Fruit fly (Drosophila melanogaster) whole organism, embryonic: ENCODE measurements around the gene GXIVsPLA2.

Experiments
- CG12299 ChIP-seq: fragments of 200-800 bp; sonication (Bioruptor generic); optimal IDR thresholded peaks from 2 replicates; lab custom pipeline; 2018; ENCODE audit warnings: missing biosample characterization, mild to moderate bottlenecking, missing genetic modification characterization
- CG12942 ChIP-seq: fragments of 200-800 bp; sonication (Bioruptor generic); optimal IDR thresholded peaks from 3 replicates; lab custom pipeline; 2016; ENCODE audit warnings: missing biosample characterization, missing genetic modification characterization
- CG17385 ChIP-seq: fragments of 200-800 bp; sonication (Bioruptor generic); optimal IDR thresholded peaks from 3 replicates; lab custom pipeline; 2018; ENCODE audit warnings: missing biosample characterization, mild to moderate bottlenecking, missing genetic modification characterization
- CG1832 ChIP-seq: fragments of 200-800 bp; sonication (Bioruptor generic); optimal IDR thresholded peaks from 2 replicates; lab custom pipeline; 2017; ENCODE audit warnings: missing biosample characterization, mild to moderate bottlenecking, missing genetic modification characterization, inconsistent platforms
- CG4404 ChIP-seq: fragments of 200-800 bp; sonication (Bioruptor generic); IDR thresholded peaks from 2 replicates; pipeline ENCODE4 v1.3.6; 2022; ENCODE audit warnings: missing biosample characterization, missing genetic modification characterization
- CG6175 ChIP-seq: fragments of 200-800 bp; sonication (Bioruptor generic); IDR thresholded peaks from 3 replicates; pipeline ENCODE4 v1.3.6; 2022; ENCODE audit warnings: missing biosample characterization, missing genetic modification characterization
- CG6854 ChIP-seq: fragments of 200-800 bp; sonication (Bioruptor generic); optimal IDR thresholded peaks from 3 replicates; lab custom pipeline; 2017; ENCODE audit warnings: missing biosample characterization, mild to moderate bottlenecking, missing genetic modification characterization
- CG7357 ChIP-seq: fragments of 200-800 bp; sonication (Bioruptor generic); IDR thresholded peaks from 3 replicates; pipeline ENCODE4 v1.3.6; 2022; ENCODE audit warnings: missing biosample characterization, missing genetic modification characterization
- CG7745 ChIP-seq: fragments of 200-800 bp; sonication (Bioruptor generic); optimal IDR thresholded peaks from 2 replicates; lab custom pipeline; 2018; ENCODE audit warnings: missing biosample characterization, mild to moderate bottlenecking, missing genetic modification characterization, moderate library complexity
- CG8089 ChIP-seq: fragments of 200-800 bp; sonication (Bioruptor generic); optimal IDR thresholded peaks from 3 replicates; lab custom pipeline; 2016; ENCODE audit warnings: missing biosample characterization, missing genetic modification characterization
- CG9609 ChIP-seq: fragments of 200-800 bp; sonication (Bioruptor generic); optimal IDR thresholded peaks from 3 replicates; lab custom pipeline; 2016; ENCODE audit warnings: missing biosample characterization, missing genetic modification characterization
- CG9817 ChIP-seq: fragments of 200-800 bp; sonication (Bioruptor generic); optimal IDR thresholded peaks from 2 replicates; lab custom pipeline; 2018; ENCODE audit warnings: missing biosample characterization, mild to moderate bottlenecking, missing genetic modification characterization, moderate library complexity
- CTCF ChIP-seq: fragments of 200-800 bp; sonication (Bioruptor generic); optimal IDR thresholded peaks from 2 replicates; lab custom pipeline; 2017; ENCODE audit warnings: missing biosample characterization, mild to moderate bottlenecking, missing genetic modification characterization, moderate library complexity
- Camta ChIP-seq: fragments of 200-800 bp; sonication (Bioruptor generic); optimal IDR thresholded peaks from 2 replicates; lab custom pipeline; 2016; ENCODE audit warnings: missing biosample characterization, missing genetic modification characterization
- CoRest ChIP-seq: fragments of 200-800 bp; sonication (Bioruptor generic); optimal IDR thresholded peaks from 3 replicates; lab custom pipeline; 2018; ENCODE audit warnings: missing biosample characterization, mild to moderate bottlenecking, missing genetic modification characterization, moderate library complexity
- Dek ChIP-seq: fragments of 200-800 bp; sonication (Bioruptor generic); optimal IDR thresholded peaks from 3 replicates; lab custom pipeline; 2019; ENCODE audit warnings: missing biosample characterization, mild to moderate bottlenecking, missing genetic modification characterization, moderate library complexity
- H15 ChIP-seq: fragments of 200-800 bp; sonication (Bioruptor generic); IDR thresholded peaks from 3 replicates; pipeline ENCODE4 v1.3.6; 2022; ENCODE audit warnings: missing biosample characterization, missing genetic modification characterization
- HLH54F ChIP-seq: fragments of 200-800 bp; sonication (Bioruptor generic); optimal IDR thresholded peaks from 3 replicates; lab custom pipeline; 2016; ENCODE audit warnings: missing biosample characterization, missing genetic modification characterization
- HLHmδ ChIP-seq: fragments of 200-800 bp; sonication (Bioruptor generic); optimal IDR thresholded peaks from 2 replicates; lab custom pipeline; 2018; ENCODE audit warnings: missing biosample characterization, mild to moderate bottlenecking, missing genetic modification characterization, moderate library complexity
- MESR4 ChIP-seq: fragments of 200-800 bp; sonication (Bioruptor generic); optimal IDR thresholded peaks from 2 replicates; lab custom pipeline; 2018; ENCODE audit warnings: missing biosample characterization, mild to moderate bottlenecking, missing genetic modification characterization, moderate library complexity
- Mad ChIP-seq: fragments of 200-800 bp; sonication (Bioruptor generic); optimal IDR thresholded peaks from 2 replicates; lab custom pipeline; 2016; ENCODE audit warnings: missing biosample characterization, missing genetic modification characterization
- Meics ChIP-seq: fragments of 200-800 bp; sonication (Bioruptor generic); optimal IDR thresholded peaks from 2 replicates; lab custom pipeline; 2017; ENCODE audit warnings: missing biosample characterization, mild to moderate bottlenecking, missing genetic modification characterization
- Opbp ChIP-seq: fragments of 200-800 bp; sonication (Bioruptor generic); IDR thresholded peaks from 3 replicates; pipeline ENCODE4 v1.3.6; 2022; ENCODE audit warnings: missing biosample characterization, missing genetic modification characterization; ENCODE audit not compliant: partially characterized antibody
- Optix ChIP-seq: fragments of 200-800 bp; sonication (Bioruptor generic); IDR thresholded peaks from 3 replicates; pipeline ENCODE4 v1.3.6; 2022; ENCODE audit warnings: missing biosample characterization, missing genetic modification characterization
- Pdp1 ChIP-seq, 2 experiments: fragments of 200-800 bp; sonication (Bioruptor generic); optimal IDR thresholded peaks; 3 replicates each; lab custom pipeline; 2016; ENCODE audit warnings: missing biosample characterization in 2 of 2, missing genetic modification characterization in 2 of 2, mild to moderate bottlenecking in 1 of 2, moderate library complexity in 1 of 2
- Side ChIP-seq: fragments of 200-800 bp; sonication (Bioruptor generic); optimal IDR thresholded peaks from 2 replicates; lab custom pipeline; 2016; ENCODE audit warnings: missing biosample characterization, missing genetic modification characterization
- Ssrp ChIP-seq: fragments of 200-800 bp; sonication (Bioruptor generic); optimal IDR thresholded peaks from 2 replicates; lab custom pipeline; 2018; ENCODE audit warnings: missing biosample characterization, mild to moderate bottlenecking, missing genetic modification characterization, moderate library complexity
- TFAM ChIP-seq: fragments of 200-800 bp; sonication (Bioruptor generic); optimal IDR thresholded peaks from 2 replicates; lab custom pipeline; 2017; ENCODE audit warnings: missing biosample characterization, missing genetic modification characterization, inconsistent platforms
- YL-1 ChIP-seq: fragments of 200-800 bp; sonication (Bioruptor generic); optimal IDR thresholded peaks from 3 replicates; lab custom pipeline; 2017; ENCODE audit warnings: missing biosample characterization, mild to moderate bottlenecking, missing genetic modification characterization
- amos ChIP-seq: fragments of 200-800 bp; sonication (Bioruptor generic); IDR thresholded peaks from 2 replicates; pipeline ENCODE4 v1.3.6; 2022; ENCODE audit warnings: missing biosample characterization, missing genetic modification characterization; ENCODE audit not compliant: partially characterized antibody
- ara ChIP-seq: fragments of 200-800 bp; sonication (Bioruptor generic); IDR thresholded peaks from 2 replicates; pipeline ENCODE4 v1.3.6; 2022; ENCODE audit warnings: missing biosample characterization, missing genetic modification characterization
- dimm ChIP-seq: fragments of 200-800 bp; sonication (Bioruptor generic); IDR thresholded peaks from 2 replicates; pipeline ENCODE4 v1.3.6; 2022; ENCODE audit warnings: missing biosample characterization, missing genetic modification characterization
- dysf ChIP-seq: fragments of 200-800 bp; sonication (Bioruptor generic); IDR thresholded peaks from 3 replicates; pipeline ENCODE4 v1.3.6; 2022; ENCODE audit warnings: missing biosample characterization, missing genetic modification characterization
- eve ChIP-seq, 2 experiments: fragments of >200 bp; optimal IDR thresholded peaks; 2 replicates each; lab custom pipeline; 2017; ENCODE audit warnings: missing biosample characterization in 2 of 2, missing genetic modification characterization in 2 of 2
- fd96Cb ChIP-seq: fragments of 200-800 bp; sonication (Bioruptor generic); optimal IDR thresholded peaks from 2 replicates; lab custom pipeline; 2018; ENCODE audit warnings: missing biosample characterization, mild to moderate bottlenecking, missing genetic modification characterization, moderate library complexity
- fru ChIP-seq: fragments of >200 bp; optimal IDR thresholded peaks from 2 replicates; lab custom pipeline; 2017
- fu2 ChIP-seq: fragments of 200-800 bp; sonication (Bioruptor generic); optimal IDR thresholded peaks from 2 replicates; lab custom pipeline; 2016; ENCODE audit warnings: missing biosample characterization, missing genetic modification characterization
- kni ChIP-seq: fragments of 200-800 bp; sonication (Bioruptor generic); optimal IDR thresholded peaks from 3 replicates; lab custom pipeline; 2017; ENCODE audit warnings: mild to moderate bottlenecking, missing biosample characterization, missing genetic modification reagents, missing genetic modification characterization
- nerfin-2 ChIP-seq: fragments of 200-800 bp; sonication (Bioruptor generic); IDR thresholded peaks from 2 replicates; pipeline ENCODE4 v1.3.6; 2022; ENCODE audit warnings: missing biosample characterization, missing genetic modification characterization; ENCODE audit not compliant: partially characterized antibody
- nom ChIP-seq: fragments of 200-800 bp; sonication (Bioruptor generic); optimal IDR thresholded peaks from 2 replicates; lab custom pipeline; 2017; ENCODE audit warnings: missing biosample characterization, missing genetic modification characterization, mild to moderate bottlenecking, moderate library complexity, missing genetic modification reagents
- pfk ChIP-seq: fragments of 200-800 bp; sonication (Bioruptor generic); optimal IDR thresholded peaks from 2 replicates; lab custom pipeline; 2018; ENCODE audit warnings: missing biosample characterization, mild to moderate bottlenecking, missing genetic modification characterization, moderate library complexity
- pros ChIP-seq: fragments of 200-800 bp; sonication (Bioruptor generic); optimal IDR thresholded peaks from 3 replicates; lab custom pipeline; 2019; ENCODE audit warnings: missing biosample characterization, mild to moderate bottlenecking, missing genetic modification characterization, moderate library complexity
- repo ChIP-seq: fragments of 200-800 bp; sonication (Bioruptor generic); optimal IDR thresholded peaks from 2 replicates; lab custom pipeline; 2016; ENCODE audit warnings: missing biosample characterization, missing genetic modification characterization
- ro ChIP-seq: fragments of 200-800 bp; sonication (Bioruptor generic); IDR thresholded peaks from 2 replicates; pipeline ENCODE4 v1.3.6; 2022; ENCODE audit warnings: missing biosample characterization, missing genetic modification characterization
- sens-2 ChIP-seq: fragments of 200-800 bp; sonication (Bioruptor generic); IDR thresholded peaks from 2 replicates; pipeline ENCODE4 v1.3.6; 2022; ENCODE audit warnings: missing biosample characterization, missing genetic modification characterization
- sisA ChIP-seq: fragments of 200-800 bp; sonication (Bioruptor generic); IDR thresholded peaks from 2 replicates; pipeline ENCODE4 v1.3.6; 2022; ENCODE audit warnings: missing biosample characterization, missing genetic modification characterization
- tna ChIP-seq: fragments of 200-800 bp; sonication (Bioruptor generic); IDR thresholded peaks from 2 replicates; pipeline ENCODE4 v1.3.6; 2022; ENCODE audit warnings: missing biosample characterization, missing genetic modification characterization; ENCODE audit not compliant: partially characterized antibody
- usp ChIP-seq: fragments of >200 bp; optimal IDR thresholded peaks from 2 replicates; lab custom pipeline; 2017; ENCODE audit warnings: missing biosample characterization, missing genetic modification characterization
- wor ChIP-seq: fragments of 200-800 bp; sonication (Bioruptor generic); IDR thresholded peaks from 2 replicates; pipeline ENCODE4 v1.3.6; 2022; ENCODE audit warnings: missing biosample characterization, missing genetic modification characterization
- yki ChIP-seq: fragments of >200 bp; optimal IDR thresholded peaks from 3 replicates; lab custom pipeline; 2018
- zfh1 ChIP-seq: fragments of 200-800 bp; sonication (Bioruptor generic); IDR thresholded peaks from 3 replicates; pipeline ENCODE4 v1.3.6; 2022; ENCODE audit warnings: missing biosample characterization, missing genetic modification characterization
- zfh2 ChIP-seq: fragments of 200-800 bp; sonication (Bioruptor generic); optimal IDR thresholded peaks from 2 replicates; lab custom pipeline; 2016; ENCODE audit warnings: missing biosample characterization, missing genetic modification characterization

Gene GXIVsPLA2

dm6 chr3L:15958612-15959315, 3.9 kb downstream of the GXIVsPLA2 start, which contains the start of gene CG17032 (continued):
- no peak for TF ChIP-seq fd96Cb (tag; lab: Kevin White, UChicago)
- TF ChIP-seq CG7745 (tag; lab: Kevin White, UChicago): no peak
- no peak for TF ChIP-seq CG7357
- no peak for TF ChIP-seq YL-1 (GFP tag; lab: Kevin White, UChicago)
- TF ChIP-seq Meics (GFP tag; lab: Kevin White, UChicago): no peak
- TF ChIP-seq CG6854 (GFP tag; lab: Kevin White, UChicago): no peak
- no peak for TF ChIP-seq pfk (GFP tag; lab: Kevin White, UChicago)
- no peak for TF ChIP-seq Opbp
- no peak for TF ChIP-seq wor (GFP tag; lab: Robert Waterston, UW)
- TF ChIP-seq yki (lab: Kevin White, UChicago): no peak
- no peak for TF ChIP-seq Side (GFP tag; lab: Kevin White, UChicago)
- no peak for TF ChIP-seq CoRest
- TF ChIP-seq pros (GFP tag; lab: Kevin White, UChicago): peak; percentile 53
- TF ChIP-seq HLHmδ: peak; percentile 15
- no peak for TF ChIP-seq Dek (tag; lab: Kevin White, UChicago)
- TF ChIP-seq ro (GFP tag; lab: Robert Waterston, UW): no peak
- TF ChIP-seq usp (GFP tag; lab: Kevin White, UChicago): no peak
- no peak for TF ChIP-seq CG4404 (GFP tag; lab: Robert Waterston, UW)
- TF ChIP-seq CG12942 (GFP tag; lab: Kevin White, UChicago): no peak
- TF ChIP-seq CG8089 (GFP tag; lab: Kevin White, UChicago): no peak
- peak; percentile 51; the same call in 1 of the 3 replicates for TF ChIP-seq CG6175 (GFP tag; lab: Robert Waterston, UW)
- no peak for TF ChIP-seq dimm (GFP tag; lab: Robert Waterston, UW)
- TF ChIP-seq zfh2 (GFP tag; lab: Kevin White, UChicago): no peak
- no peak for TF ChIP-seq H15 (GFP tag; lab: Robert Waterston, UW)
- TF ChIP-seq Mad (GFP tag; lab: Kevin White, UChicago): no peak
- TF ChIP-seq Ssrp (tag; lab: Kevin White, UChicago): no peak
- TF ChIP-seq ara (GFP tag; lab: Robert Waterston, UW): no peak; the same call in 1 of the 2 replicates
- TF ChIP-seq nerfin-2: no peak
- TF ChIP-seq amos (GFP tag; lab: Robert Waterston, UW): no peak
- TF ChIP-seq sens-2 (GFP tag; lab: Robert Waterston, UW): no peak
- TF ChIP-seq CG1832 (GFP tag; lab: Kevin White, UChicago): no peak
- no peak for TF ChIP-seq fru (lab: Kevin White, UChicago)
- no peak for TF ChIP-seq Camta (GFP tag; lab: Kevin White, UChicago)
- no peak for TF ChIP-seq zfh1 (GFP tag; lab: Robert Waterston, UW)
- no peak for TF ChIP-seq TFAM (GFP tag; lab: Kevin White, UChicago)
- TF ChIP-seq CG9609 (GFP tag; lab: Kevin White, UChicago): no peak
- no peak for TF ChIP-seq CG9817
- TF ChIP-seq tna (GFP tag; lab: Robert Waterston, UW): no peak
- peak in 1 of 2 experiments; percentile 95 for TF ChIP-seq Pdp1 (GFP tag; optimal IDR thresholded peaks at IDR 0.05; lab: Kevin White, UChicago)
- TF ChIP-seq fu2 (GFP tag; lab: Kevin White, UChicago): no peak
- TF ChIP-seq CG17385 (GFP tag; lab: Kevin White, UChicago): no peak
- peak; percentile 4 for TF ChIP-seq MESR4 (GFP tag; lab: Kevin White, UChicago)
- no peak for TF ChIP-seq eve (GFP tag; optimal IDR thresholded peaks at IDR 0.05; lab: Kevin White, UChicago)
- no peak for TF ChIP-seq repo (GFP tag; lab: Kevin White, UChicago)
- no peak for TF ChIP-seq sisA (GFP tag; lab: Robert Waterston, UW)
- TF ChIP-seq Optix (GFP tag; lab: Robert Waterston, UW): no peak
- no peak for TF ChIP-seq dysf (GFP tag; lab: Robert Waterston, UW)
- peak; percentile 39 for TF ChIP-seq nom (GFP tag; lab: Kevin White, UChicago)
- peak; percentile 75 for TF ChIP-seq kni
- TF ChIP-seq CTCF (GFP tag; lab: Kevin White, UChicago): no peak
- TF ChIP-seq CG12299: no peak
- TF ChIP-seq HLH54F (GFP tag; lab: Kevin White, UChicago): no peak
